Worm (Caenorhabditis elegans): ENCODE data around the gene C50B8.5.

ce11 chrV:13627103-13627623, 46.4 kb downstream of the C50B8.5 start, which contains the start of gene sde-2:
- no peak for TF ChIP-seq him-1 (tag; optimal IDR thresholded peaks at IDR 0.05)
- no peak for TF ChIP-seq W03F9.2 (tag; optimal IDR thresholded peaks at IDR 0.05)
- TF ChIP-seq dao-5 (tag; optimal IDR thresholded peaks at IDR 0.05) = no peak
